Fruit fly (Drosophila melanogaster) whole organism, adult: ENCODE results near the gene CG13082.
A peak's percentile ranks its signal among the peaks of the same experiment; 100 is the strongest.

ENCODE experiments used
- CG11617 ChIP-seq: fragments of 200-800 bp; sonication (Bioruptor generic); optimal IDR thresholded peaks from 2 replicates; lab custom pipeline; 2017; ENCODE audit warnings: mild to moderate bottlenecking, missing biosample characterization, missing genetic modification reagents, missing genetic modification characterization
- CG1620 ChIP-seq: fragments of 200-800 bp; sonication (Bioruptor generic); optimal IDR thresholded peaks from 2 replicates; lab custom pipeline; 2016; ENCODE audit warnings: missing biosample characterization, missing genetic modification characterization
- CG33017 ChIP-seq: fragments of 200-800 bp; sonication (Bioruptor generic); optimal IDR thresholded peaks from 2 replicates; lab custom pipeline; 2018; ENCODE audit warnings: missing biosample characterization, mild to moderate bottlenecking, missing genetic modification characterization, moderate library complexity
- CG7045 ChIP-seq: fragments of 200-800 bp; sonication (Bioruptor generic); optimal IDR thresholded peaks from 2 replicates; lab custom pipeline; 2017; ENCODE audit warnings: missing biosample characterization, mild to moderate bottlenecking, missing genetic modification characterization
- CG7101 ChIP-seq: fragments of 200-800 bp; sonication (Bioruptor generic); optimal IDR thresholded peaks from 2 replicates; lab custom pipeline; 2018; ENCODE audit warnings: missing biosample characterization, mild to moderate bottlenecking, missing genetic modification characterization, moderate library complexity
- Clk ChIP-seq: fragments of 200-800 bp; sonication (Bioruptor generic); optimal IDR thresholded peaks from 2 replicates; lab custom pipeline; 2017; ENCODE audit warnings: missing biosample characterization, missing genetic modification characterization
- Hr96 ChIP-seq: fragments of 200-800 bp; sonication (Bioruptor generic); optimal IDR thresholded peaks from 2 replicates; lab custom pipeline; 2016; ENCODE audit warnings: missing biosample characterization, missing genetic modification characterization
- cic ChIP-seq: fragments of 200-800 bp; sonication (Bioruptor generic); optimal IDR thresholded peaks from 2 replicates; lab custom pipeline; 2017; ENCODE audit warnings: missing biosample characterization, mild to moderate bottlenecking, missing genetic modification characterization, moderate library complexity
- cnc ChIP-seq, 2 experiments: fragments of >200 bp; optimal IDR thresholded peaks; 2 replicates each; lab custom pipeline; 2017
- kay ChIP-seq: fragments of 200-800 bp; sonication (Bioruptor generic); peaks from one replicate; lab custom pipeline; 2016; ENCODE audit warnings: missing biosample characterization, missing genetic modification characterization, borderline replicate concordance
- ovo ChIP-seq: fragments of 200-800 bp; sonication (Bioruptor generic); optimal IDR thresholded peaks from 2 replicates; lab custom pipeline; 2016; ENCODE audit warnings: missing biosample characterization, missing genetic modification characterization

dm6 chr2L:19543010-19543564 lies 4.9 kb downstream of the CG13082 start:
- no peak for TF ChIP-seq cnc (optimal IDR thresholded peaks at IDR 0.05; lab: Kevin White, UChicago)
- peak; percentile 48 for TF ChIP-seq kay (GFP tag; lab: Kevin White, UChicago)
- TF ChIP-seq Hr96 (GFP tag; lab: Kevin White, UChicago) = no peak
- no peak for TF ChIP-seq CG11617
- no peak for TF ChIP-seq CG7101 (tag; lab: Kevin White, UChicago)
- no peak for TF ChIP-seq CG1620 (GFP tag; lab: Kevin White, UChicago)
- TF ChIP-seq CG33017 (tag; lab: Kevin White, UChicago) = peak; percentile 21
- TF ChIP-seq ovo = no peak
- no peak for TF ChIP-seq Clk (GFP tag; lab: Kevin White, UChicago)
- no peak for TF ChIP-seq CG7045 (GFP tag; lab: Kevin White, UChicago)
- no peak for TF ChIP-seq cic
